Fruit fly (Drosophila melanogaster) ovary, adult (tissue): ENCODE measurements around the gene Mon1.

Source experiments
- CG17801 ChIP-seq: fragments of 200-800 bp; optimal IDR thresholded peaks from 2 replicates; lab custom pipeline; 2019; ENCODE audit warnings: missing biosample characterization, mild to moderate bottlenecking, missing genetic modification characterization, moderate library complexity; ENCODE audit not compliant: partially characterized antibody

Gene Mon1

DNA sequence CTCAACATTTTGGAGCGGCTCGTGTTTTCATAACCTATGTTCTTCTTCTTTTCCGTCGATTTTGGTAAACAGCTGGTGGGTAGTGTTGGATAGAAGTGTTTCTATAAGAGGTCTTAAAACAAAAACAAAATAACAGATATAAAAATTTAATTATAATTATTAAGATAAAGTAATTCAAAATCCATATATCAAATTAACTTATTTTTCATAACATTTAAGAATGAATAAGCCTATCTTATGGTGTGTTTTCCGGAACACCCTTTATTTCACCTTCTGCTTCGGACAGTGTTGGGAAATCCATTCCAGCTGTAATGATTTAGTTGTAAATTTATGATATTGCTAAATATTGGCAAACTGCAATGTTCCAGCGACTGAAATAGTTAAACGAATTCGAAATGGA, at the start of gene Mon1, which contains the start of gene mRpS2:
Gene Mon1, plus strand, starts transcription at position 286 of the 400 bp plus-strand sequence.
Gene mRpS2, minus strand, starts transcription at position 64 of the 400 bp plus-strand sequence.
- TF ChIP-seq CG17801 (GFP tag; lab: Kevin White, UChicago) = peak; percentile 93

DNA sequence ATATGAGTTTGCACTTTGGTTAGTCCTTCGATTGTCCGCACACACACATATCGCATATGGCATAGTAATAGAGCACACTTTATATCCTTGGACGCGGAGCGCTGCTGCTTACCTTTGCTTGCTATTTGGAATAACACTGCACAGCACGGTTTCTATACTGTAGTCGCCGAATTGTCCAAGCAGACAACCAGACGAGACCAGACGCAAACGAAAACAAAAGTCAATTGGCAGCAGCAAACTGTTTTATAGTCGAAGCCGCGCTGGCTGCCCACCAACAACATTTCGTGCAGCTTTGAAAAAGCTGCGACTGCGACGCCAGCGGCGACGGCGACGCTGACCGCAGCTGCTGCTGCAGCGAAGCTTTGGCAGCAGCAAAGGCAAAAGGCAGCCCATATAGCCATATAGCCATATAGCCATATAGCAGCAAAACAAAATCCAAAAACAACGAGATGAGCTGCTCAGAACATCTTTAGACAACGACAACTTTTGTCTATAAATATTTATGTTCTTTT, 48.7 kb upstream of the Mon1 start, which contains the start of gene slf:
Gene slf, minus strand, starts transcription at position 219 of the 512 bp plus-strand sequence.
- TF ChIP-seq CG17801 (GFP tag; lab: Kevin White, UChicago) = no peak

DNA sequence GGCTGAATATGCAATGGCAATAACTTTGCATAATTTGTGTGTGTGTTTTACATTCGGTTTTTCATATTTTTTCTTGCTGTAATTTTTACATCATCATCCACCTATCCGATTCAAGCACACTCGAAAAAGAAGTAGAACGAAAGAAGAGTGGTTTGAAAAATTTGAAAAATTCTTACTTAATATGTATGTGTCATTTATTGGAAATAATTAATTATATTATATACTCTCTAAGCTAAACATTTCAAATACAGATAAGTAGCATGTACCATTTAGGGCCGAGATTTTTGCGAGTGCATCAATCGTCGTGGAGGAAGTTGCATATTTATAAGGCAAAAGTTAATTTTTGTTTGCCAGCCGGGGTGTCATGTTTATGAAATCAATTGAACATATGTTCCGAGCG, 44.3 kb upstream of the Mon1 start:
- no peak for TF ChIP-seq CG17801 (GFP tag; lab: Kevin White, UChicago)

DNA sequence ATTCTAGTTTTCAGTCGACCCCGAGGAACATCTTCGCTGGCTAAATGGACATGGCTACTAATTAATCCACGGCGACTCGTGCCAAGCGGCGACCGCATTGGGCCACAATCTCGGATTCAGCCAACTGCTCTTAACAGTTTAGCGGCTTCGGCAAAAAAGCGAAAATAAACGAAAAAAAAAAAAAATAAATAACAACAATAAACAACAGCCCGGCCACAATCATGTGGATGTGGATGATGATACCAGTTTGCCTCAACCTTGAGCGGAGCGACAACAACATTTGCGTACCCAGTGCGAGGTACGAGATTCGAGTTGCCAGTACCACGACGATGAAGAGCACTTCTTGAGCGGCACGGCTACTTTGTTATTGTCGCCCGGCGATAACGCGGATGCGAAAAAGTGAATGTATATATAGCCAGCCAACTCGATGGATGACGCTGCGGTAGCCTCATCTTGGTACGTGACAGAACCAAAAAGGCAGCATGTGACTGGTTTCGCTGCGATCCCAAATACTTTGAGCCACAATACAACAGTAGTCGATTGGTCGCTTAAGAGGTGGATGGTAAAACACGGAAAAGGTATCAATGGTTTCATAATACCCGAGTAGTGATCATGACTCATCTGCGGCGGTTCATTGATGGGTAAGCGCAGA, 42.4 kb upstream of the Mon1 start:
- no peak for TF ChIP-seq CG17801 (GFP tag; lab: Kevin White, UChicago)

- TF ChIP-seq CG17801 (GFP tag; lab: Kevin White, UChicago) = peak; percentile 62
Measured at dm6 chr2L:4810044-4810609, 40.3 kb upstream of the Mon1 start.

DNA sequence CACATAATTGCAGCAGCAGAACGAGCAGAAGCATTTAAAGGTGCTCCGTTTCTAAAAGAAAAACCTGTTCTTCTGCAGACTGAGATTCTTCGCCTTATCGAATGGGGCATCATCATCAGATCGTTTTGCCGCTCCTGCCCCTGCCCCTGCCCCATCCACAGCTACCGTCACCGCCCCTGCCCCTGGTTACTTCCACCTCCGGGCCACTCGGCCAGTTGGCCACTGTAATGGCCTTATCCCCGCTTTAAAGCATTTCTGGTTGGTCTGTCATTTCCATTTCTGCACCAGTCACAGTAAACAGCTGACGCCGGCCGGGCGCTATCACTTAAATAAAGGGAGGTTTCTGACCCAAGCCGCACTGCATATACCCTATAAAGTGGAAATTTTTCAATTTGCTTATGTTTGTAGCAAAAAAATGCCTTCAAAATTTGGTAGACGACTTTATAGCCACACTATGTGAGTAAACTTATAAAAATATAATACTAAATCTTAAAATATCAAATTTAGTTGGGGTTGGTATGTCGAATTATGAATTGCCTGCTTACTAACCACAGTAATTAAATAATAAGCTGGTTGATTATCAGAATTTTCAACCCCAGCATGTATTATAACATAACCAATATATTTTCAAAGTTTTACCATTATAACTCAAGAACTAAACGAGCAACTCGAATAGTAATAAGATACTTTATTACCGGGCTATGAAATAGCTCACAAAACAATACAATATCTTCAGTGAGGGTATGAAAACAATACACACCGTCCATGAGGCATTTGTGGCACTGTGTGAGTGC, 39.5 kb upstream of the Mon1 start:
- no peak for TF ChIP-seq CG17801 (GFP tag; lab: Kevin White, UChicago)

- no peak for TF ChIP-seq CG17801 (GFP tag; lab: Kevin White, UChicago)
Measured at dm6 chr2L:4811491-4812058, 38.9 kb upstream of the Mon1 start.

- no peak for TF ChIP-seq CG17801 (GFP tag; lab: Kevin White, UChicago)
Measured at dm6 chr2L:4812261-4813022, 38.0 kb upstream of the Mon1 start, which contains the start of gene CG15629. TSS of gene CG15629 (plus strand) at chr2L:4813009.

DNA sequence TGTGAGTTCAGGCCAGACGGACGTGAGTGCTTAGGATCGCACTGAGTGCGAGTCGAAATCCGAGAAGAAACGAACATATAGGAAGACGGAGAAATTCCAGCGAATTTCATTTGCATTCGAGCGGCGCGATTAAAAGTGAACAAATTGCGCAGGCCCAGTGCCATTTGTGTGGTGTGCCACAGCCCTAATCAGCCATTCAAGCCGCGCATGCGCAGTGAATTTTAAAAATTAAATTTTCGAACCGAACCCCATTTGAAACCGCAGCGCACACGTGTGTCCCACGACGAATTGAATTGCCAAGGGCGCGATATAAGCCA, 37.5 kb upstream of the Mon1 start:
- TF ChIP-seq CG17801 (GFP tag; lab: Kevin White, UChicago) = no peak

- no peak for TF ChIP-seq CG17801 (GFP tag; lab: Kevin White, UChicago)
Measured at dm6 chr2L:4818056-4818455, 32.4 kb upstream of the Mon1 start, which contains the start of gene CG3225. TSS of gene CG3225 (minus strand) at chr2L:4818245.

- TF ChIP-seq CG17801 (GFP tag; lab: Kevin White, UChicago) = no peak
Measured at dm6 chr2L:4819995-4820394, 30.4 kb upstream of the Mon1 start.

DNA sequence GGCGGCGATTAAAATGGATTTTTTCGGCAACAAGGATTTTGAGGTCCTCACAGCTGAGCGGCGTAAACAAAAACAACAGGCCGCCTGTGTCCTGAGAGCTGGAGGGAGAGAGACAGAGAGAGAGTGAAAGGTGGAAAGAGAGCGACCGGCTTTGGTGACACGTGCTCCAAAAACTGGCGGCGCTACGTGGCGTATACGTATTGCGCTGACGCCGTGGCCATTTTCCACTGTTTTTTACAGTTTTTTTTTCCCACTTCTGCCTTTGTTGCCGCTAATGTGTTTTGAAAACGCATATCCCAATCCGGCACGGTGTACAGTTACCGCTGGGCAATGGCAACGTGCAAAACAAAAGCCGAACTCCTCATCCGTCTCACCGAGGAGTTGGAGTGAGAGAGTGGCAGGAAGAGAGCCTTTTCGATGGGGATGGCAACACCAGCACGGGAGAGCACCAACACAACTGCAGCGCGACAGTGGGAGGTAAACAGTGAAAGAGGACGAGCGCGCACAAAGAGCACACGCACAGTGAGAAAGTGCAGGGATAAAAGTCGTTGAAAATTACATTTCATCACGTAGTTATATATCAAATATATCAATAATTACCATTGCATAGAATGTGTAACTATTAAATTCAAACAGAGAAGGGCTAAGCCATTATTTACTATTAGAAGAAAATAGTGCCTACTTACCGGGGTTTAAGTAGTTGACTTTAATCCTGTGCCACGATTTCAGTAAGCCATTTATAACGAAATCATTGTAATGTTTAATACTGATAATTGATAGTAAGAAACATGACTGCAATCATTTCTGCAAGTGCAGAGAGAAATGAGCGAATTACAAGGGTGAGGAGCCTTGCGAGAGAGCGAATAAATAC, 29.8 kb upstream of the Mon1 start:
- no peak for TF ChIP-seq CG17801 (GFP tag; lab: Kevin White, UChicago)

DNA sequence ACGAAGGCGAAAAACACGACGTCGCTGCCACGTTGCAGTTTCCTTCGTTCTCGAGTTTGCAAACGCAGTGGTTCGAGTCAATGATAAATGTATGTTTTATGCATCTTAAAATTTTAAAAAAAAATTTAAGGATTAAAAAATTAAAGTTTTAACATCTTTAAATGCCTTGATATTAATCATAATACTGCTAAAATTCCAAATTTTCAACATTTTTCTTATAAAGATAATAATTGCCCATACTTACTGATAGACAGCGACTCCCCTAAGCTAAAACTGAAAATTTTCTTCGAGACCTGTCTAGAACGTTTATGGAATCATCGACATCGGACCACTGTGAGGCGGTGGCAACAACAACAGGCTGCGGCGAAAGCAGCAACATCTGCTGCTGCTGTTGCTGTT, 29.1 kb upstream of the Mon1 start:
- no peak for TF ChIP-seq CG17801 (GFP tag; lab: Kevin White, UChicago)
